Fruit fly (Drosophila melanogaster) whole organism, embryonic: ENCODE data around the gene Prosbeta6.

Experiments used
- BEAF-32 ChIP-seq: fragments of 200-800 bp; sonication (Bioruptor generic); optimal IDR thresholded peaks from 3 replicates; lab custom pipeline; 2017; ENCODE audit warnings: missing biosample characterization, missing genetic modification characterization, mild to moderate bottlenecking, moderate library complexity, missing genetic modification reagents
- Bgb ChIP-seq: fragments of 200-800 bp; sonication (Bioruptor generic); IDR thresholded peaks from 2 replicates; pipeline ENCODE4 v1.3.6; 2022; ENCODE audit warnings: missing biosample characterization, missing genetic modification characterization; ENCODE audit not compliant: partially characterized antibody
- CG10209 ChIP-seq: fragments of 200-800 bp; sonication (Bioruptor generic); optimal IDR thresholded peaks from 3 replicates; lab custom pipeline; 2017; ENCODE audit warnings: missing biosample characterization, mild to moderate bottlenecking, missing genetic modification characterization, missing genetic modification reagents
- CG10654 ChIP-seq: fragments of 200-800 bp; sonication (Bioruptor generic); optimal IDR thresholded peaks from 2 replicates; lab custom pipeline; 2016; ENCODE audit warnings: missing biosample characterization, missing genetic modification characterization
- CG12659 ChIP-seq: fragments of 200-800 bp; sonication (Bioruptor generic); optimal IDR thresholded peaks from 3 replicates; lab custom pipeline; 2017; ENCODE audit warnings: mild to moderate bottlenecking, missing biosample characterization, missing genetic modification reagents, missing genetic modification characterization
- CG13624 ChIP-seq: fragments of 200-800 bp; sonication (Bioruptor generic); optimal IDR thresholded peaks from 2 replicates; lab custom pipeline; 2016; ENCODE audit warnings: missing biosample characterization, missing genetic modification characterization
- CG14710 ChIP-seq: fragments of 200-800 bp; sonication (Bioruptor generic); optimal IDR thresholded peaks from 3 replicates; lab custom pipeline; 2019; ENCODE audit warnings: missing biosample characterization, mild to moderate bottlenecking, missing genetic modification characterization, moderate library complexity
- CG14860 ChIP-seq: fragments of 200-800 bp; sonication (Bioruptor generic); IDR thresholded peaks from 3 replicates; pipeline ENCODE4 v1.3.6; 2022; ENCODE audit warnings: missing biosample characterization, missing genetic modification characterization; ENCODE audit not compliant: partially characterized antibody
- CG15011 ChIP-seq: fragments of 200-800 bp; sonication (Bioruptor generic); optimal IDR thresholded peaks from 3 replicates; lab custom pipeline; 2018; ENCODE audit warnings: missing biosample characterization, mild to moderate bottlenecking, missing genetic modification characterization
- CG15514 ChIP-seq: fragments of 200-800 bp; sonication (Bioruptor generic); optimal IDR thresholded peaks from 3 replicates; lab custom pipeline; 2017; ENCODE audit warnings: missing biosample characterization, missing genetic modification characterization, mild to moderate bottlenecking, moderate library complexity, missing genetic modification reagents
- CG18764 ChIP-seq: fragments of 200-800 bp; sonication (Bioruptor generic); optimal IDR thresholded peaks from 3 replicates; lab custom pipeline; 2016; ENCODE audit warnings: missing biosample characterization, missing genetic modification characterization
- CG2678 ChIP-seq: fragments of 200-800 bp; sonication (Bioruptor generic); optimal IDR thresholded peaks from 3 replicates; lab custom pipeline; 2019; ENCODE audit warnings: missing biosample characterization, mild to moderate bottlenecking, missing genetic modification characterization, moderate library complexity
- CG34224 ChIP-seq: fragments of 200-800 bp; sonication (Bioruptor generic); IDR thresholded peaks from 3 replicates; pipeline ENCODE4 v1.3.6; 2022; ENCODE audit warnings: missing biosample characterization, missing genetic modification characterization; ENCODE audit not compliant: partially characterized antibody
- CG4854 ChIP-seq: fragments of 200-800 bp; sonication (Bioruptor generic); optimal IDR thresholded peaks from 2 replicates; lab custom pipeline; 2016; ENCODE audit warnings: missing biosample characterization, missing genetic modification characterization, inconsistent platforms
- CG6791 ChIP-seq: fragments of 200-800 bp; sonication (Bioruptor generic); IDR thresholded peaks from 3 replicates; pipeline ENCODE4 v1.3.6; 2022; ENCODE audit warnings: missing biosample characterization, missing genetic modification characterization; ENCODE audit not compliant: partially characterized antibody
- CG8290 ChIP-seq, 3 experiments: fragments of 200-800 bp; sonication (Bioruptor generic); optimal IDR thresholded peaks; 2 replicates each; lab custom pipeline; 2016 to 2019; ENCODE audit warnings: missing biosample characterization in 3 of 3, missing genetic modification characterization in 3 of 3, mild to moderate bottlenecking in 2 of 3, moderate library complexity in 1 of 3
- CG9437 ChIP-seq: fragments of 200-800 bp; sonication (Bioruptor generic); optimal IDR thresholded peaks from 2 replicates; lab custom pipeline; 2018; ENCODE audit warnings: missing biosample characterization, mild to moderate bottlenecking, missing genetic modification characterization
- Dll ChIP-seq: fragments of 200-800 bp; sonication (Bioruptor generic); IDR thresholded peaks from 4 replicates; pipeline ENCODE4 v1.3.6; 2022; ENCODE audit warnings: missing biosample characterization, missing genetic modification characterization; ENCODE audit not compliant: partially characterized antibody
- Dp ChIP-seq: fragments of 200-800 bp; sonication (Bioruptor generic); optimal IDR thresholded peaks from 2 replicates; lab custom pipeline; 2018; ENCODE audit warnings: missing biosample characterization, mild to moderate bottlenecking, missing genetic modification characterization, moderate library complexity
- Ets65A ChIP-seq: fragments of 200-800 bp; sonication (Bioruptor generic); peaks from one replicate; lab custom pipeline; 2016; ENCODE audit warnings: missing biosample characterization, missing genetic modification characterization
- Fer1 ChIP-seq: fragments of 200-800 bp; sonication (Bioruptor generic); optimal IDR thresholded peaks from 2 replicates; lab custom pipeline; 2017; ENCODE audit warnings: missing biosample characterization, mild to moderate bottlenecking, missing genetic modification characterization
- Gug ChIP-seq: fragments of 200-800 bp; sonication (Bioruptor generic); IDR thresholded peaks from 4 replicates; pipeline ENCODE4 v1.3.6; 2022; ENCODE audit warnings: missing biosample characterization, missing genetic modification characterization
- Hr78 ChIP-seq, 2 experiments: fragments of 200-800 bp in 1 of 2; fragments of >200 bp in 1 of 2; sonication (Bioruptor generic) in 1 of 2; optimal IDR thresholded peaks; 2 replicates each; lab custom pipeline; 2017 to 2019; ENCODE audit warnings: missing biosample characterization in 2 of 2, missing genetic modification characterization in 2 of 2, mild to moderate bottlenecking in 1 of 2, moderate library complexity in 1 of 2
- Mes4 ChIP-seq: fragments of 200-800 bp; sonication (Bioruptor generic); optimal IDR thresholded peaks from 2 replicates; lab custom pipeline; 2016; ENCODE audit warnings: missing biosample characterization, missing genetic modification characterization
- Nf-YB ChIP-seq: fragments of 200-800 bp; sonication (Bioruptor generic); optimal IDR thresholded peaks from 3 replicates; lab custom pipeline; 2019; ENCODE audit warnings: missing biosample characterization, mild to moderate bottlenecking, missing genetic modification characterization, moderate library complexity
- Oli ChIP-seq: fragments of 200-800 bp; sonication (Bioruptor generic); optimal IDR thresholded peaks from 2 replicates; lab custom pipeline; 2018; ENCODE audit warnings: missing biosample characterization, mild to moderate bottlenecking, missing genetic modification characterization, moderate library complexity
- Scr ChIP-seq: fragments of 200-800 bp; sonication (Bioruptor generic); IDR thresholded peaks from 2 replicates; pipeline ENCODE4 v1.3.6; 2022; ENCODE audit warnings: missing biosample characterization, missing genetic modification characterization; ENCODE audit not compliant: partially characterized antibody
- Sox102F ChIP-seq: fragments of 200-800 bp; sonication (Bioruptor generic); optimal IDR thresholded peaks from 2 replicates; lab custom pipeline; 2018; ENCODE audit warnings: missing biosample characterization, mild to moderate bottlenecking, missing genetic modification characterization, moderate library complexity
- YL-1 ChIP-seq: fragments of 200-800 bp; sonication (Bioruptor generic); optimal IDR thresholded peaks from 3 replicates; lab custom pipeline; 2017; ENCODE audit warnings: missing biosample characterization, mild to moderate bottlenecking, missing genetic modification characterization
- ab ChIP-seq: fragments of 200-800 bp; sonication (Bioruptor generic); optimal IDR thresholded peaks from 2 replicates; lab custom pipeline; 2016; ENCODE audit warnings: missing biosample characterization, missing genetic modification characterization
- btn ChIP-seq: fragments of 200-800 bp; sonication (Bioruptor generic); optimal IDR thresholded peaks from 2 replicates; lab custom pipeline; 2016; ENCODE audit warnings: missing biosample characterization, missing genetic modification characterization
- cas ChIP-seq: fragments of 200-800 bp; sonication (Bioruptor generic); IDR thresholded peaks from 2 replicates; pipeline ENCODE4 v1.3.6; 2022; ENCODE audit warnings: missing biosample characterization, missing genetic modification characterization
- cato ChIP-seq: fragments of 200-800 bp; sonication (Bioruptor generic); optimal IDR thresholded peaks from 2 replicates; lab custom pipeline; 2016; ENCODE audit warnings: missing biosample characterization, missing genetic modification characterization, borderline replicate concordance
- caup ChIP-seq: fragments of 200-800 bp; sonication (Bioruptor generic); optimal IDR thresholded peaks from 3 replicates; lab custom pipeline; 2017; ENCODE audit warnings: missing biosample characterization, mild to moderate bottlenecking, missing genetic modification characterization, moderate library complexity; ENCODE audit not compliant: severe bottlenecking
- grau ChIP-seq: fragments of 200-800 bp; optimal IDR thresholded peaks from 3 replicates; lab custom pipeline; 2019; ENCODE audit warnings: missing biosample characterization, mild to moderate bottlenecking, missing genetic modification characterization, moderate library complexity
- hb ChIP-seq: fragments of 200-800 bp; sonication (Bioruptor generic); IDR thresholded peaks from 3 replicates; pipeline ENCODE4 v1.3.6; 2022; ENCODE audit warnings: missing biosample characterization, missing genetic modification characterization; ENCODE audit not compliant: partially characterized antibody
- ind ChIP-seq: fragments of 200-800 bp; sonication (Bioruptor generic); optimal IDR thresholded peaks from 3 replicates; lab custom pipeline; 2016; ENCODE audit warnings: missing biosample characterization, missing genetic modification characterization
- jumu ChIP-seq: fragments of 200-800 bp; sonication (Bioruptor generic); optimal IDR thresholded peaks from 3 replicates; lab custom pipeline; 2016; ENCODE audit warnings: missing biosample characterization, missing genetic modification characterization
- lbe ChIP-seq: fragments of 200-800 bp; sonication (Bioruptor generic); optimal IDR thresholded peaks from 2 replicates; lab custom pipeline; 2016; ENCODE audit warnings: missing biosample characterization, mild to moderate bottlenecking, missing genetic modification characterization
- phol ChIP-seq: fragments of 200-800 bp; sonication (Bioruptor generic); optimal IDR thresholded peaks from 3 replicates; lab custom pipeline; 2018; ENCODE audit warnings: missing biosample characterization, mild to moderate bottlenecking, missing genetic modification characterization, moderate library complexity
- pum ChIP-seq: fragments of 200-800 bp; sonication (Bioruptor generic); optimal IDR thresholded peaks from 2 replicates; lab custom pipeline; 2016; ENCODE audit warnings: missing biosample characterization, missing genetic modification characterization
- run ChIP-seq: fragments of 200-800 bp; sonication (Bioruptor generic); optimal IDR thresholded peaks from 3 replicates; lab custom pipeline; 2018; ENCODE audit warnings: missing biosample characterization, mild to moderate bottlenecking, missing genetic modification characterization
- sisA ChIP-seq: fragments of 200-800 bp; sonication (Bioruptor generic); IDR thresholded peaks from 2 replicates; pipeline ENCODE4 v1.3.6; 2022; ENCODE audit warnings: missing biosample characterization, missing genetic modification characterization
- trem ChIP-seq: fragments of 200-800 bp; optimal IDR thresholded peaks from 3 replicates; lab custom pipeline; 2019; ENCODE audit warnings: missing biosample characterization, mild to moderate bottlenecking, missing genetic modification characterization, moderate library complexity
- twi ChIP-seq: fragments of 200-800 bp; optimal IDR thresholded peaks from 2 replicates; lab custom pipeline; 2019; ENCODE audit warnings: missing biosample characterization, mild to moderate bottlenecking, missing genetic modification characterization, moderate library complexity

Prosbeta6 gene

DNA sequence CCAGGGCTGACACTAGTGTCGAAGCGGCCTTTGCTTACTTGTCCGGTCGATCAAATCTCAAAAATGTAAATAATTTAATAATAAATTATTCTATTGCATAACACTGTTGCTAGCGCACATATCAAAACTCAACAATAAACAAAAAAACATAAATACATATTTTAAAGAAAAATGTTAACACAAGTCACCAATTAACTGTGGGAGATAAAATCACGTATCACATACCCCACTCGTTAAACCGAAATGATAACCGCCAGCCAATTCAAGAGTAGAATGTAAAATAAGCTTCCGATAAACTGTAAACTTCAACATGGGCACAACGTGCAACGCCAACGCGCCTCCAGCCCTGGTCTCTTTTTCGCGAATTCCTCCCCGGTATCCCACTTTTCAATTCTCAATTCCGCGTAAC is 7.5 kb downstream of the Prosbeta6 start, which contains the start of gene Arts (continued):
- TF ChIP-seq Sox102F (GFP tag; lab: Kevin White, UChicago), result peak; percentile 15
- peak; percentile 4 for TF ChIP-seq ind (GFP tag; lab: Kevin White, UChicago)
- peak; percentile 49 for TF ChIP-seq CG15514 (GFP tag; lab: Kevin White, UChicago)
- peak; percentile 47 for TF ChIP-seq CG2678
- peak; percentile 30 for TF ChIP-seq grau (tag; lab: Kevin White, UChicago)
- peak; percentile 37 for TF ChIP-seq Fer1
- peak; percentile 20 for TF ChIP-seq CG9437
- TF ChIP-seq CG10209 (GFP tag; lab: Kevin White, UChicago), result peak; percentile 11
- no peak for TF ChIP-seq sisA (GFP tag; lab: Robert Waterston, UW)
- TF ChIP-seq Ets65A (GFP tag; lab: Kevin White, UChicago), result peak; percentile 68
- TF ChIP-seq twi (tag; lab: Kevin White, UChicago), result peak; percentile 6
- TF ChIP-seq phol (tag; lab: Kevin White, UChicago), result peak; percentile 81
- TF ChIP-seq Nf-YB (GFP tag; lab: Kevin White, UChicago), result no peak
- TF ChIP-seq, all 482 proteins: peak for 97

DNA sequence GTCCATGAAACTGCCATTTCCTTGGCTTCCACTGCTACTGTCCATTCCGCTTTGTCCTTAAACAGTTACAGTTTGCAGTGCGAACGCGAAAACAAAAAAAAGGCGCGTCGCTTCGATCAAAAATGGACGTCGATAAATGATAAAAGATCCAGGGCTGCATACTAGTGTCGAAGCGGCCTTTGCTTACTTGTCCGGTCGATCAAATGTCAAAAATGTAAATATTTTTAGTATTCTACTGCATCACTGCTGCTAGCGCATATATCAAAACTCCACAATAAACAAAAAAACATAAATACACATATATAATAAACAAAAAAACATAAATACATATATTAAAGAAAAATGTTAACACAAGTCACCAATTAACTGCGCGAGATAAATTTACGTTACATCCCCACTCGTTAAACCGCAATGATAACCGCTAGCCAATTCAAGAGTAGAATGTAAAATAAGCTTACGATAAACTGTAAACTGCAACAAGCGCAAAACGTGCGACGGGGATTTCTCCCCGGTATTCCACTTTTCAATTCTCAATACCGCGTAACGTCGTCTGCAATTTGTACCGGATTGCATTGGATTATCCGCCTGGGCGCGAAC is 15.2 kb downstream of the Prosbeta6 start, which contains the start of the genes spd-2 and Apl:
Gene spd-2 (minus strand): TSS at position 93 of the 597 bp plus-strand sequence.
Gene Apl (plus strand): TSS at position 260 of the 597 bp plus-strand sequence.
- peak; percentile 28 for TF ChIP-seq BEAF-32 (GFP tag; lab: Kevin White, UChicago)
- peak; percentile 68; the same call in 2 of the 3 replicates for TF ChIP-seq hb (GFP tag; lab: Robert Waterston, UW)
- no peak for TF ChIP-seq pum (GFP tag; lab: Kevin White, UChicago)
- TF ChIP-seq CG18764 (GFP tag; lab: Kevin White, UChicago), result peak; percentile 51
- TF ChIP-seq CG9437, result peak; percentile 81
- TF ChIP-seq CG34224 (GFP tag; lab: Robert Waterston, UW), result peak; percentile 56; the same call in 1 of the 3 replicates
- peak; percentile 20 for TF ChIP-seq YL-1 (GFP tag; lab: Kevin White, UChicago)
- no peak for TF ChIP-seq jumu (GFP tag; lab: Kevin White, UChicago)
- peak; percentile 45 for TF ChIP-seq CG12659 (GFP tag; lab: Kevin White, UChicago)
- peak; percentile 38; the same call in 1 of the 4 replicates for TF ChIP-seq Dll (GFP tag; lab: Robert Waterston, UW)
- no peak for TF ChIP-seq CG13624 (GFP tag; lab: Kevin White, UChicago)
- TF ChIP-seq lbe, result no peak
- peak; percentile 52; the same call in 1 of the 3 replicates for TF ChIP-seq CG6791 (GFP tag; lab: Robert Waterston, UW)
- TF ChIP-seq CG4854 (GFP tag; lab: Kevin White, UChicago), result no peak
- TF ChIP-seq CG10654 (GFP tag; lab: Kevin White, UChicago), result no peak
- TF ChIP-seq CG14710 (tag; lab: Kevin White, UChicago), result peak; percentile 36
- TF ChIP-seq Mes4 (GFP tag; lab: Kevin White, UChicago), result no peak
- TF ChIP-seq Ets65A (GFP tag; lab: Kevin White, UChicago), result no peak
- peak; percentile 71; the same call in 2 of the 3 replicates for TF ChIP-seq CG14860 (GFP tag; lab: Robert Waterston, UW)
- no peak for TF ChIP-seq CG2678
- TF ChIP-seq run, result no peak
- no peak for TF ChIP-seq btn (GFP tag; lab: Kevin White, UChicago)
- no peak for TF ChIP-seq cato (GFP tag; lab: Kevin White, UChicago)
- no peak for TF ChIP-seq CG8290 (GFP tag; optimal IDR thresholded peaks at IDR 0.05; lab: Kevin White, UChicago)
- no peak for TF ChIP-seq CG8290 (tag; optimal IDR thresholded peaks at IDR 0.05; lab: Kevin White, UChicago)
- no peak for TF ChIP-seq ab (GFP tag; lab: Kevin White, UChicago)
- TF ChIP-seq Bgb (GFP tag; lab: Robert Waterston, UW), result peak; percentile 60
- TF ChIP-seq Dp (GFP tag; lab: Kevin White, UChicago), result peak; percentile 82
- no peak for TF ChIP-seq Hr78 (GFP tag; optimal IDR thresholded peaks at IDR 0.05; lab: Kevin White, UChicago)
- TF ChIP-seq caup, result no peak
- no peak for TF ChIP-seq CG15011 (GFP tag; lab: Kevin White, UChicago)
- no peak for TF ChIP-seq cas (GFP tag; lab: Robert Waterston, UW)
- no peak for TF ChIP-seq Oli (tag; lab: Kevin White, UChicago)
- TF ChIP-seq trem, result peak; percentile 19
- no peak for TF ChIP-seq Gug (GFP tag; lab: Robert Waterston, UW)
- peak; percentile 57 for TF ChIP-seq Scr (GFP tag; lab: Robert Waterston, UW)
